Fruit fly (Drosophila melanogaster) whole organism, embryonic: ENCODE data around the gene Hacd2.

Experiments
- Adf1 ChIP-seq: fragments of 200-800 bp; sonication (Bioruptor generic); IDR thresholded peaks from 2 replicates; pipeline ENCODE4 v1.3.6; 2022; ENCODE audit warnings: missing biosample characterization, missing genetic modification characterization
- Atf-2 ChIP-seq: fragments of 200-800 bp; sonication (Bioruptor generic); optimal IDR thresholded peaks from 2 replicates; lab custom pipeline; 2016; ENCODE audit warnings: missing biosample characterization, missing genetic modification characterization
- Atf3 ChIP-seq: fragments of 200-800 bp; sonication (Bioruptor generic); optimal IDR thresholded peaks from 3 replicates; lab custom pipeline; 2016; ENCODE audit warnings: missing biosample characterization, missing genetic modification characterization
- B-H2 ChIP-seq: fragments of 200-800 bp; sonication (Bioruptor generic); optimal IDR thresholded peaks from 2 replicates; lab custom pipeline; 2018; ENCODE audit warnings: missing biosample characterization, mild to moderate bottlenecking, missing genetic modification characterization
- CG10267 ChIP-seq: fragments of 200-800 bp; sonication (Bioruptor generic); optimal IDR thresholded peaks from 2 replicates; lab custom pipeline; 2018; ENCODE audit warnings: missing biosample characterization, mild to moderate bottlenecking, missing genetic modification characterization, moderate library complexity
- CG10979 ChIP-seq: fragments of 200-800 bp; sonication (Bioruptor generic); optimal IDR thresholded peaks from 2 replicates; lab custom pipeline; 2018; ENCODE audit warnings: missing biosample characterization, mild to moderate bottlenecking, missing genetic modification characterization, moderate library complexity
- CG12219 ChIP-seq: fragments of 200-800 bp; sonication (Bioruptor generic); optimal IDR thresholded peaks from 3 replicates; lab custom pipeline; 2018; ENCODE audit warnings: missing biosample characterization, mild to moderate bottlenecking, missing genetic modification characterization
- CG12744 ChIP-seq: fragments of 200-800 bp; sonication (Bioruptor generic); optimal IDR thresholded peaks from 2 replicates; lab custom pipeline; 2016; ENCODE audit warnings: missing biosample characterization, missing genetic modification characterization
- CG13296 ChIP-seq: fragments of 200-800 bp; sonication (Bioruptor generic); optimal IDR thresholded peaks from 3 replicates; lab custom pipeline; 2018; ENCODE audit warnings: missing biosample characterization, mild to moderate bottlenecking, missing genetic modification characterization
- CG13775 ChIP-seq: fragments of 200-800 bp; sonication (Bioruptor generic); optimal IDR thresholded peaks from 3 replicates; lab custom pipeline; 2017; ENCODE audit warnings: missing biosample characterization, mild to moderate bottlenecking, missing genetic modification characterization
- CG14667 ChIP-seq: fragments of 200-800 bp; sonication (Bioruptor generic); IDR thresholded peaks from 2 replicates; pipeline ENCODE4 v1.3.6; 2022; ENCODE audit warnings: missing biosample characterization, missing genetic modification characterization
- CG15696 ChIP-seq: fragments of 200-800 bp; sonication (Bioruptor generic); optimal IDR thresholded peaks from 2 replicates; lab custom pipeline; 2019; ENCODE audit warnings: missing biosample characterization, mild to moderate bottlenecking, missing genetic modification characterization, moderate library complexity
- CG16779 ChIP-seq: fragments of 200-800 bp; sonication (Bioruptor generic); IDR thresholded peaks from 2 replicates; pipeline ENCODE4 v1.3.6; 2022; ENCODE audit warnings: missing biosample characterization, missing genetic modification characterization
- CG16813 ChIP-seq: fragments of 200-800 bp; sonication (Bioruptor generic); IDR thresholded peaks from 3 replicates; pipeline ENCODE4 v1.3.6; 2022; ENCODE audit warnings: missing biosample characterization, missing genetic modification characterization; ENCODE audit not compliant: partially characterized antibody
- CG17568 ChIP-seq: fragments of 200-800 bp; sonication (Bioruptor generic); optimal IDR thresholded peaks from 2 replicates; lab custom pipeline; 2018; ENCODE audit warnings: missing biosample characterization, mild to moderate bottlenecking, missing genetic modification characterization, moderate library complexity
- CG2678 ChIP-seq: fragments of 200-800 bp; sonication (Bioruptor generic); optimal IDR thresholded peaks from 3 replicates; lab custom pipeline; 2019; ENCODE audit warnings: missing biosample characterization, mild to moderate bottlenecking, missing genetic modification characterization, moderate library complexity
- CG31224 ChIP-seq: fragments of 200-800 bp; sonication (Bioruptor generic); IDR thresholded peaks from 2 replicates; pipeline ENCODE4 v1.3.6; 2022; ENCODE audit warnings: missing biosample characterization, missing genetic modification characterization
- CG3281 ChIP-seq: fragments of 200-800 bp; sonication (Bioruptor generic); optimal IDR thresholded peaks from 3 replicates; lab custom pipeline; 2017; ENCODE audit warnings: missing biosample characterization, mild to moderate bottlenecking, missing genetic modification characterization
- CG4707 ChIP-seq: fragments of 200-800 bp; sonication (Bioruptor generic); optimal IDR thresholded peaks from 2 replicates; lab custom pipeline; 2018; ENCODE audit warnings: missing biosample characterization, mild to moderate bottlenecking, missing genetic modification characterization, moderate library complexity
- CG4820 ChIP-seq: fragments of 200-800 bp; sonication (Bioruptor generic); optimal IDR thresholded peaks from 3 replicates; lab custom pipeline; 2016; ENCODE audit warnings: missing biosample characterization, missing genetic modification characterization
- CG6654 ChIP-seq: fragments of 200-800 bp; sonication (Bioruptor generic); optimal IDR thresholded peaks from 2 replicates; lab custom pipeline; 2017; ENCODE audit warnings: missing biosample characterization, mild to moderate bottlenecking, missing genetic modification characterization
- CG7357 ChIP-seq: fragments of 200-800 bp; sonication (Bioruptor generic); IDR thresholded peaks from 3 replicates; pipeline ENCODE4 v1.3.6; 2022; ENCODE audit warnings: missing biosample characterization, missing genetic modification characterization
- CG7786 ChIP-seq: fragments of 200-800 bp; sonication (Bioruptor generic); optimal IDR thresholded peaks from 2 replicates; lab custom pipeline; 2016; ENCODE audit warnings: missing biosample characterization, missing genetic modification characterization
- CG7928 ChIP-seq: fragments of 200-800 bp; sonication (Bioruptor generic); optimal IDR thresholded peaks from 2 replicates; lab custom pipeline; 2017; ENCODE audit warnings: missing biosample characterization, mild to moderate bottlenecking, missing genetic modification characterization
- Dbx ChIP-seq: fragments of 200-800 bp; sonication (Bioruptor generic); IDR thresholded peaks from 3 replicates; pipeline ENCODE4 v1.3.6; 2022; ENCODE audit warnings: missing biosample characterization, missing genetic modification characterization
- ERR ChIP-seq: fragments of 200-800 bp; sonication (Bioruptor generic); optimal IDR thresholded peaks from 2 replicates; lab custom pipeline; 2016; ENCODE audit warnings: missing biosample characterization, missing genetic modification characterization
- Gug ChIP-seq: fragments of 200-800 bp; sonication (Bioruptor generic); IDR thresholded peaks from 4 replicates; pipeline ENCODE4 v1.3.6; 2022; ENCODE audit warnings: missing biosample characterization, missing genetic modification characterization
- H2.0 ChIP-seq: fragments of 200-800 bp; sonication (Bioruptor generic); IDR thresholded peaks from 2 replicates; pipeline ENCODE4 v1.3.6; 2022; ENCODE audit warnings: missing biosample characterization, missing genetic modification characterization
- NK7.1 ChIP-seq: fragments of 200-800 bp; sonication (Bioruptor generic); optimal IDR thresholded peaks from 3 replicates; lab custom pipeline; 2016; ENCODE audit warnings: missing biosample characterization, missing genetic modification characterization
- Side ChIP-seq: fragments of 200-800 bp; sonication (Bioruptor generic); optimal IDR thresholded peaks from 2 replicates; lab custom pipeline; 2016; ENCODE audit warnings: missing biosample characterization, missing genetic modification characterization
- Taf1 ChIP-seq: fragments of 200-800 bp; sonication (Bioruptor generic); IDR thresholded peaks from 2 replicates; pipeline ENCODE4 v1.3.6; 2022; ENCODE audit warnings: missing biosample characterization, missing genetic modification characterization
- Usf ChIP-seq: fragments of 200-800 bp; sonication (Bioruptor generic); optimal IDR thresholded peaks from 2 replicates; lab custom pipeline; 2017; ENCODE audit warnings: missing genotype, missing biosample characterization, missing genetic modification characterization
- Xbp1 ChIP-seq: fragments of 200-800 bp; sonication (Bioruptor generic); optimal IDR thresholded peaks from 3 replicates; lab custom pipeline; 2016; ENCODE audit warnings: missing biosample characterization, mild to moderate bottlenecking, missing genetic modification characterization
- YL-1 ChIP-seq: fragments of 200-800 bp; sonication (Bioruptor generic); optimal IDR thresholded peaks from 3 replicates; lab custom pipeline; 2017; ENCODE audit warnings: missing biosample characterization, mild to moderate bottlenecking, missing genetic modification characterization
- ac ChIP-seq: fragments of 200-800 bp; sonication (Bioruptor generic); optimal IDR thresholded peaks from 3 replicates; lab custom pipeline; 2017; ENCODE audit warnings: missing biosample characterization, mild to moderate bottlenecking, missing genetic modification characterization
- ara ChIP-seq: fragments of 200-800 bp; sonication (Bioruptor generic); IDR thresholded peaks from 2 replicates; pipeline ENCODE4 v1.3.6; 2022; ENCODE audit warnings: missing biosample characterization, missing genetic modification characterization
- cg ChIP-seq: fragments of 200-800 bp; sonication (Bioruptor generic); optimal IDR thresholded peaks from 3 replicates; lab custom pipeline; 2019; ENCODE audit warnings: missing biosample characterization, mild to moderate bottlenecking, missing genetic modification characterization, moderate library complexity
- dm ChIP-seq: fragments of 200-800 bp; sonication (Bioruptor generic); optimal IDR thresholded peaks from 3 replicates; lab custom pipeline; 2016; ENCODE audit warnings: missing biosample characterization, missing genetic modification characterization
- exex ChIP-seq: fragments of 200-800 bp; sonication (Bioruptor generic); optimal IDR thresholded peaks from 4 replicates; lab custom pipeline; 2018; ENCODE audit warnings: missing biosample characterization, mild to moderate bottlenecking, missing genetic modification characterization, moderate library complexity
- fru ChIP-seq: fragments of >200 bp; optimal IDR thresholded peaks from 2 replicates; lab custom pipeline; 2017
- hkb ChIP-seq, 2 experiments: fragments of 200-800 bp in 1 of 2; fragments of >200 bp in 1 of 2; sonication (Bioruptor generic) in 1 of 2; IDR thresholded peaks in 1 of 2; optimal IDR thresholded peaks in 1 of 2; 2 replicates each; pipeline versions ENCODE4 v1.3.6 to Lab custom; 2017 to 2022; ENCODE audit warnings: missing biosample characterization in 1 of 2, missing genetic modification characterization in 1 of 2
- nerfin-1 ChIP-seq: fragments of 200-800 bp; sonication (Bioruptor generic); optimal IDR thresholded peaks from 3 replicates; lab custom pipeline; 2019; ENCODE audit warnings: missing biosample characterization, mild to moderate bottlenecking, missing genetic modification characterization, moderate library complexity
- pita ChIP-seq: fragments of 200-800 bp; sonication (Bioruptor generic); optimal IDR thresholded peaks from 2 replicates; lab custom pipeline; 2017; ENCODE audit warnings: missing biosample characterization, mild to moderate bottlenecking, missing genetic modification characterization
- scrt ChIP-seq: fragments of 200-800 bp; sonication (Bioruptor generic); optimal IDR thresholded peaks from 2 replicates; lab custom pipeline; 2018; ENCODE audit warnings: missing biosample characterization, mild to moderate bottlenecking, missing genetic modification characterization, moderate library complexity
- sens-2 ChIP-seq: fragments of 200-800 bp; sonication (Bioruptor generic); IDR thresholded peaks from 2 replicates; pipeline ENCODE4 v1.3.6; 2022; ENCODE audit warnings: missing biosample characterization, missing genetic modification characterization
- slp2 ChIP-seq: fragments of 200-800 bp; sonication (Bioruptor generic); optimal IDR thresholded peaks from 2 replicates; lab custom pipeline; 2016; ENCODE audit warnings: missing biosample characterization, missing genetic modification characterization
- ssp ChIP-seq: fragments of 200-800 bp; sonication (Bioruptor generic); IDR thresholded peaks from 2 replicates; pipeline ENCODE4 v1.3.6; 2022; ENCODE audit warnings: missing biosample characterization, missing genetic modification characterization
- tna ChIP-seq: fragments of 200-800 bp; sonication (Bioruptor generic); IDR thresholded peaks from 2 replicates; pipeline ENCODE4 v1.3.6; 2022; ENCODE audit warnings: missing biosample characterization, missing genetic modification characterization; ENCODE audit not compliant: partially characterized antibody
- twi ChIP-seq: fragments of 200-800 bp; optimal IDR thresholded peaks from 2 replicates; lab custom pipeline; 2019; ENCODE audit warnings: missing biosample characterization, mild to moderate bottlenecking, missing genetic modification characterization, moderate library complexity
- vfl ChIP-seq: fragments of 200-800 bp; sonication (Bioruptor generic); optimal IDR thresholded peaks from 2 replicates; lab custom pipeline; 2016; ENCODE audit warnings: missing biosample characterization, missing genetic modification characterization
- vvl ChIP-seq: fragments of 200-800 bp; sonication (Bioruptor generic); IDR thresholded peaks from 2 replicates; pipeline ENCODE4 v1.3.6; 2022; ENCODE audit warnings: missing biosample characterization, missing genetic modification characterization

The Hacd2 gene

DNA sequence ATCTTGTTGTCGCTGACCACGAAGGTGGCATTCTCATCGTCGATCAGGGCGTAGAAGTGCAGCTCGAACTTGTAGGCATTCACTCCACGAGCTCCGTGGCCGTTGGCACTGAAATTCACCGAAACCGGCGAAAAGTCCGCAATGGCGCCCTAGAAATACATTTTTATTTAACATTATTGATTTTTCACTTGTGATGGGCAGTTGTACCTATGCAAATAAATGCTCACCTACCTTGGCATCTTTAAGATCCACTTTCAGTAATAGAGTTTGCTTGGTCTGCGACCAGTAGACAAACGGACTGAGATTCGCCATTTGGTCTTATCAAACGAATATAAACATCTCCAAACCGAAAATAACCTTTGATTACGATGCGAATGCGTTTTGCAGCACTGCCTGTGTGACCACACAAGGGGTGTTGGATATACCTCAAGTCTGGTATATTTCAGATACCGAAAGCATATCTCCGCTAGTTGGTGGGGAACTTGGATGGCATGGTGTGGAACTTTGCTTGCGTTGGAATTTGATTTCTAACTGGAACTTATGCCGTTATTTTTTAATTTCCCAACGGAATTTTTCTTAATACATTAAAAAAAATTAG is at the start of gene Hacd2 (continued):
- TF ChIP-seq ssp (GFP tag; lab: Robert Waterston, UW) (0 out of 2 replicates have a peak, but pooled peaks have one; percentile 10), CG14667 (GFP tag; lab: Robert Waterston, UW) (no peak), Atf3 (GFP tag; lab: Kevin White, UChicago) (no peak), CG6654 (no peak), pita (GFP tag; lab: Kevin White, UChicago) (peak; percentile 89), CG10267 (tag; lab: Kevin White, UChicago) (peak; percentile 94), CG7786 (GFP tag; lab: Kevin White, UChicago) (peak; percentile 23), CG4707 (GFP tag; lab: Kevin White, UChicago) (no peak), CG2678 (no peak), Xbp1 (GFP tag; lab: Kevin White, UChicago) (peak; percentile 35), NK7.1 (no peak), CG13775 (GFP tag; lab: Kevin White, UChicago) (no peak), CG10979 (tag; lab: Kevin White, UChicago) (no peak), dm (GFP tag; lab: Kevin White, UChicago) (peak; percentile 24), Dbx (GFP tag; lab: Robert Waterston, UW) (peak; percentile 52; the same call in 1 of the 3 replicates), CG7357 (GFP tag; lab: Robert Waterston, UW) (no peak), exex (no peak), YL-1 (GFP tag; lab: Kevin White, UChicago) (peak; percentile 77), CG16779 (no peak), vfl (GFP tag; lab: Kevin White, UChicago) (peak; percentile 20), CG12744 (GFP tag; lab: Kevin White, UChicago) (peak; percentile 26), twi (no peak), CG12219 (GFP tag; lab: Kevin White, UChicago) (no peak), scrt (GFP tag; lab: Kevin White, UChicago) (no peak), sens-2 (GFP tag; lab: Robert Waterston, UW) (no peak), slp2 (GFP tag; lab: Kevin White, UChicago) (no peak), vvl (GFP tag; lab: Robert Waterston, UW) (peak; percentile 41; the same call in 1 of the 2 replicates), Taf1 (no peak), hkb (optimal IDR thresholded peaks at IDR 0.05; lab: Kevin White, UChicago) (no peak), hkb (GFP tag; IDR thresholded peaks at IDR 0.05; lab: Robert Waterston, UW) (no peak), Side (GFP tag; lab: Kevin White, UChicago) (no peak), CG13296 (no peak), Gug (GFP tag; lab: Robert Waterston, UW) (no peak), B-H2 (GFP tag; lab: Kevin White, UChicago) (peak; percentile 34), tna (GFP tag; lab: Robert Waterston, UW) (no peak), Atf-2 (GFP tag; lab: Kevin White, UChicago) (no peak), ERR (GFP tag; lab: Kevin White, UChicago) (peak; percentile 53), H2.0 (no peak), CG17568 (GFP tag; lab: Kevin White, UChicago) (no peak), cg (GFP tag; lab: Kevin White, UChicago) (no peak), CG31224 (GFP tag; lab: Robert Waterston, UW) (no peak), CG7928 (GFP tag; lab: Kevin White, UChicago) (no peak), fru (lab: Kevin White, UChicago) (no peak), ara (GFP tag; lab: Robert Waterston, UW) (no peak), CG3281 (GFP tag; lab: Kevin White, UChicago) (no peak), Adf1 (no peak), ac (GFP tag; lab: Kevin White, UChicago) (no peak), CG15696 (no peak), Usf (GFP tag; lab: Kevin White, UChicago) (no peak), CG4820 (GFP tag; lab: Kevin White, UChicago) (no peak), CG16813 (GFP tag; lab: Robert Waterston, UW) (peak; percentile 49; the same call in 2 of the 3 replicates), nerfin-1 (tag; lab: Kevin White, UChicago) (no peak)
